Fruit fly (Drosophila melanogaster) whole organism, embryonic: ENCODE results near the gene CG42272.

ENCODE experiments used
- CG15269 ChIP-seq: fragments of 200-800 bp; sonication (Bioruptor generic); optimal IDR thresholded peaks from 2 replicates; lab custom pipeline; 2018; ENCODE audit warnings: missing biosample characterization, mild to moderate bottlenecking, missing genetic modification characterization, moderate library complexity
- CG9797 ChIP-seq: fragments of 200-800 bp; sonication (Bioruptor generic); optimal IDR thresholded peaks from 3 replicates; lab custom pipeline; 2018; ENCODE audit warnings: missing biosample characterization, mild to moderate bottlenecking, missing genetic modification characterization
- cas ChIP-seq: fragments of 200-800 bp; sonication (Bioruptor generic); IDR thresholded peaks from 2 replicates; pipeline ENCODE4 v1.3.6; 2022; ENCODE audit warnings: missing biosample characterization, missing genetic modification characterization
- ems ChIP-seq: fragments of 200-800 bp; sonication (Bioruptor generic); optimal IDR thresholded peaks from 3 replicates; lab custom pipeline; 2016; ENCODE audit warnings: missing biosample characterization, missing genetic modification characterization

DNA sequence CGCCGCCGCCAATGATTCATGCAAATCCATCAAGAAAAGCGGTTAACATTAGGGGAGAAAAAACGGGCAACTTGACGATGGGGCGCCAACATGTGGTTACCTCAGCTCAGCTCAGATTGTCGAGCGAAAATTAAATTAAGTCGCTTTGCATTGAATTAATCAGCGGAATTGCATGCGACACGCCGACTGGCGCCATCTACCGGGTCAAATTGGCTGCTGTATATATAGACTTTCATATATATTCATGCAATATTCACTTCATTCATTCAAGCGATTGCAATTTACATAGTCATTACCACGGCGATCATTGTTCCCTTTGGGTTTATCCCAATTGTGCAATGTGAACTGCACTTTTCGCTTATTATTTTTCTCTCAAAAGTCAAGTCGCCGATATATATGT, 18.0 kb downstream of the CG42272 start:
- TF ChIP-seq ems = no peak
- TF ChIP-seq cas (GFP tag; lab: Robert Waterston, UW) = no peak
- TF ChIP-seq CG15269 (tag; lab: Kevin White, UChicago) = no peak
- TF ChIP-seq CG9797 (GFP tag; lab: Kevin White, UChicago) = no peak
